Worm (Caenorhabditis elegans) whole organism, young adult: ENCODE measurements around the gene msra-1.

ENCODE experiments used
- D2030.7 ChIP-seq: fragments of 200-800 bp; sonication (Bioruptor generic); IDR thresholded peaks from 2 replicates; pipeline ENCODE4 v1.3.6; 2022; ENCODE audit warnings: missing genetic modification reagents, missing genetic modification characterization, missing compliant biosample characterization
- F22D6.2 ChIP-seq: sonication (generic microtip); optimal IDR thresholded peaks from 2 replicates; lab custom pipeline; 2016; ENCODE audit warnings: mild to moderate bottlenecking, missing genetic modification characterization, missing compliant biosample characterization
- F33H1.4 ChIP-seq: fragments of 200-800 bp; sonication (Bioruptor generic); IDR thresholded peaks from 2 replicates; pipeline ENCODE4 v1.3.6; 2022; ENCODE audit warnings: missing genetic modification reagents, missing genetic modification characterization, missing compliant biosample characterization
- F37B4.10 ChIP-seq: fragments of 200-800 bp; sonication (Bioruptor generic); IDR thresholded peaks from 2 replicates; pipeline ENCODE4 v1.3.6; 2022; ENCODE audit warnings: missing genetic modification characterization, missing compliant biosample characterization
- F49E8.2 ChIP-seq: sonication (generic microtip); optimal IDR thresholded peaks from 3 replicates; lab custom pipeline; 2017; ENCODE audit warnings: missing genetic modification characterization, mild to moderate bottlenecking, missing compliant biosample characterization, antibody characterized with exemption, moderate library complexity; ENCODE audit not compliant: insufficient read depth
- F55B11.4 ChIP-seq: sonication (generic microtip); optimal IDR thresholded peaks from 2 replicates; lab custom pipeline; 2016; ENCODE audit warnings: missing compliant biosample characterization, missing genetic modification characterization, borderline replicate concordance; ENCODE audit not compliant: insufficient read depth
- T07F8.4 ChIP-seq: sonication (generic microtip); optimal IDR thresholded peaks from 2 replicates; lab custom pipeline; 2016; ENCODE audit warnings: mild to moderate bottlenecking, missing genetic modification characterization, moderate library complexity, missing compliant biosample characterization
- Y53F4B.3 ChIP-seq: fragments of 200-800 bp; sonication (Bioruptor generic); IDR thresholded peaks from 2 replicates; pipeline ENCODE4 v1.3.6; 2022; ENCODE audit warnings: missing genetic modification reagents, missing genetic modification characterization, missing compliant biosample characterization
- Y56A3A.18 ChIP-seq: fragments of 200-800 bp; sonication (Bioruptor generic); IDR thresholded peaks from 2 replicates; pipeline ENCODE4 v1.3.6; 2022; ENCODE audit warnings: missing genetic modification reagents, missing genetic modification characterization, missing compliant biosample characterization
- Y79H2A.3 ChIP-seq: fragments of 200-800 bp; sonication (Bioruptor generic); conservative IDR thresholded peaks from 2 replicates; pipeline ENCODE4 v1.3.6; 2022; ENCODE audit warnings: missing genetic modification reagents, missing genetic modification characterization, missing compliant biosample characterization
- Y95B8A.8 ChIP-seq: fragments of 200-800 bp; sonication (Bioruptor generic); IDR thresholded peaks from 2 replicates; pipeline ENCODE4 v1.3.6; 2022; ENCODE audit warnings: missing genetic modification reagents, missing genetic modification characterization, missing compliant biosample characterization
- aptf-2 ChIP-seq: fragments of 200-800 bp; sonication (Bioruptor generic); conservative IDR thresholded peaks from 2 replicates; pipeline ENCODE4 v1.3.6; 2022; ENCODE audit warnings: missing genetic modification reagents, missing genetic modification characterization, missing compliant biosample characterization
- aptf-3 ChIP-seq: fragments of 200-800 bp; sonication (Bioruptor generic); IDR thresholded peaks from 2 replicates; pipeline ENCODE4 v1.3.6; 2022; ENCODE audit warnings: missing genetic modification characterization, missing compliant biosample characterization
- ccch-3 ChIP-seq: fragments of 200-800 bp; sonication (Bioruptor generic); optimal IDR thresholded peaks from 2 replicates; lab custom pipeline; 2018; ENCODE audit warnings: mild to moderate bottlenecking, missing genetic modification characterization, missing compliant biosample characterization
- cebp-1 ChIP-seq, 2 experiments: fragments of 200-800 bp in 1 of 2; sonication (Bioruptor generic) in 1 of 2; sonication (generic microtip) in 1 of 2; IDR thresholded peaks in 1 of 2; optimal IDR thresholded peaks in 1 of 2; 2 replicates each; pipeline versions ENCODE4 v1.3.6 to Lab custom; 2017 to 2022; ENCODE audit warnings: missing compliant biosample characterization in 2 of 2, missing genetic modification characterization in 2 of 2, mild to moderate bottlenecking in 1 of 2, missing genetic modification reagents in 1 of 2, moderate library complexity in 1 of 2
- cebp-2 ChIP-seq: fragments of 200-800 bp; sonication (Bioruptor generic); IDR thresholded peaks from 2 replicates; pipeline ENCODE4 v1.3.6; 2022; ENCODE audit warnings: missing genetic modification characterization, missing compliant biosample characterization
- ceh-100 ChIP-seq: fragments of 200-800 bp; sonication (Bioruptor generic); IDR thresholded peaks from 2 replicates; pipeline ENCODE4 v1.3.6; 2022; ENCODE audit warnings: missing genetic modification reagents, missing genetic modification characterization, missing compliant biosample characterization
- ceh-58 ChIP-seq: fragments of 200-800 bp; sonication (Bioruptor generic); IDR thresholded peaks from 2 replicates; pipeline ENCODE4 v1.3.6; 2022; ENCODE audit warnings: missing genetic modification characterization, missing compliant biosample characterization
- chd-7 ChIP-seq: sonication (generic microtip); optimal IDR thresholded peaks from 2 replicates; lab custom pipeline; 2016; ENCODE audit warnings: mild to moderate bottlenecking, missing genetic modification characterization, moderate library complexity, missing compliant biosample characterization
- dpl-1 ChIP-seq: fragments of 150-350 bp; optimal IDR thresholded peaks from 2 replicates; lab custom pipeline; 2014; ENCODE audit warnings: missing biosample characterization, missing genetic modification reagents, missing genetic modification characterization
- efl-1 ChIP-seq: fragments of 150-350 bp; optimal IDR thresholded peaks from 2 replicates; lab custom pipeline; 2014; ENCODE audit warnings: missing biosample characterization, missing genetic modification reagents, missing genetic modification characterization
- egl-18 ChIP-seq: fragments of 200-800 bp; sonication (Bioruptor generic); IDR thresholded peaks from 2 replicates; pipeline ENCODE4 v1.3.6; 2022; ENCODE audit warnings: missing genetic modification reagents, missing genetic modification characterization, missing compliant biosample characterization
- egl-44 ChIP-seq: fragments of 200-800 bp; sonication (Bioruptor generic); IDR thresholded peaks from 2 replicates; pipeline ENCODE4 v1.3.6; 2022; ENCODE audit warnings: missing genetic modification reagents, missing genetic modification characterization, missing compliant biosample characterization
- ets-4 ChIP-seq: fragments of 200-800 bp; sonication (Bioruptor generic); optimal IDR thresholded peaks from 2 replicates; lab custom pipeline; 2018; ENCODE audit warnings: mild to moderate bottlenecking, missing genetic modification characterization, missing compliant biosample characterization
- fkh-3 ChIP-seq: sonication (generic microtip); optimal IDR thresholded peaks from 2 replicates; lab custom pipeline; 2016; ENCODE audit warnings: mild to moderate bottlenecking, missing genetic modification characterization, missing compliant biosample characterization
- him-1 ChIP-seq: sonication (generic microtip); optimal IDR thresholded peaks from 2 replicates; lab custom pipeline; 2016; ENCODE audit warnings: missing genotype, missing genetic modification reagents, missing genetic modification characterization, missing compliant biosample characterization
- hlh-12 ChIP-seq: sonication (generic microtip); optimal IDR thresholded peaks from 2 replicates; lab custom pipeline; 2016; ENCODE audit warnings: missing genetic modification characterization, missing compliant biosample characterization
- hmg-1.2 ChIP-seq: fragments of 200-800 bp; sonication (Bioruptor generic); IDR thresholded peaks from 2 replicates; pipeline ENCODE4 v1.3.6; 2022; ENCODE audit warnings: missing genetic modification reagents, missing genetic modification characterization, missing compliant biosample characterization
- hrde-1 ChIP-seq: sonication (generic microtip); optimal IDR thresholded peaks from 2 replicates; lab custom pipeline; 2016; ENCODE audit warnings: missing genetic modification characterization, mild to moderate bottlenecking, missing compliant biosample characterization, moderate library complexity, missing genotype, missing genetic modification reagents, borderline replicate concordance
- lin-26 ChIP-seq: fragments of 200-800 bp; sonication (Bioruptor generic); IDR thresholded peaks from 2 replicates; pipeline ENCODE4 v1.3.6; 2022; ENCODE audit warnings: missing genetic modification reagents, missing genetic modification characterization, missing compliant biosample characterization
- lin-40 ChIP-seq: sonication (generic microtip); optimal IDR thresholded peaks from 2 replicates; lab custom pipeline; 2016; ENCODE audit warnings: missing genetic modification characterization, mild to moderate bottlenecking, missing compliant biosample characterization, missing genotype, missing genetic modification reagents
- lsl-1 ChIP-seq: fragments of 200-800 bp; sonication (Bioruptor generic); optimal IDR thresholded peaks from 2 replicates; lab custom pipeline; 2018; ENCODE audit warnings: mild to moderate bottlenecking, missing genetic modification characterization, moderate library complexity, missing compliant biosample characterization
- madf-3 ChIP-seq: fragments of 200-800 bp; sonication (Bioruptor generic); IDR thresholded peaks from 2 replicates; pipeline ENCODE4 v1.3.6; 2022; ENCODE audit warnings: missing genetic modification reagents, missing genetic modification characterization, missing compliant biosample characterization
- mel-28 ChIP-seq: sonication (generic microtip); optimal IDR thresholded peaks from 2 replicates; lab custom pipeline; 2016; ENCODE audit warnings: borderline replicate concordance, mild to moderate bottlenecking, missing genetic modification characterization, missing compliant biosample characterization
- nfya-1 ChIP-seq: sonication (generic microtip); optimal IDR thresholded peaks from 2 replicates; lab custom pipeline; 2017; ENCODE audit warnings: antibody characterized with exemption, missing compliant biosample characterization, missing genetic modification characterization, borderline replicate concordance; ENCODE audit not compliant: insufficient read depth
- nhr-179 ChIP-seq: sonication (generic microtip); optimal IDR thresholded peaks from 2 replicates; lab custom pipeline; 2016; ENCODE audit warnings: mild to moderate bottlenecking, missing genetic modification characterization, missing compliant biosample characterization
- nhr-80 ChIP-seq: sonication (generic microtip); optimal IDR thresholded peaks from 2 replicates; lab custom pipeline; 2016; ENCODE audit warnings: missing genetic modification characterization, missing compliant biosample characterization
- nhr-90 ChIP-seq: sonication (generic microtip); optimal IDR thresholded peaks from 2 replicates; lab custom pipeline; 2016; ENCODE audit warnings: missing genotype, mild to moderate bottlenecking, missing genetic modification characterization, missing compliant biosample characterization
- pbrm-1 ChIP-seq: fragments of 200-800 bp; sonication (Bioruptor generic); IDR thresholded peaks from 2 replicates; pipeline ENCODE4 v1.3.6; 2022; ENCODE audit warnings: missing genetic modification reagents, missing genetic modification characterization, missing compliant biosample characterization
- snpc-1.1 ChIP-seq: sonication (generic microtip); optimal IDR thresholded peaks from 2 replicates; lab custom pipeline; 2017; ENCODE audit warnings: missing genetic modification characterization, mild to moderate bottlenecking, missing compliant biosample characterization, antibody characterized with exemption, moderate library complexity, missing genotype, missing genetic modification reagents; ENCODE audit not compliant: insufficient read depth
- snpc-3.4 ChIP-seq: sonication (generic microtip); optimal IDR thresholded peaks from 2 replicates; lab custom pipeline; 2017; ENCODE audit warnings: missing genetic modification characterization, mild to moderate bottlenecking, missing compliant biosample characterization, antibody characterized with exemption, moderate library complexity, missing genotype, missing genetic modification reagents
- tbp1 ChIP-seq: fragments of 200-800 bp; sonication (Bioruptor generic); optimal IDR thresholded peaks from 2 replicates; lab custom pipeline; 2018; ENCODE audit warnings: mild to moderate bottlenecking, missing genetic modification characterization, missing compliant biosample characterization
- tbx-9 ChIP-seq: sonication (generic microtip); optimal IDR thresholded peaks from 2 replicates; lab custom pipeline; 2016; ENCODE audit warnings: borderline replicate concordance, missing genetic modification characterization, inconsistent platforms, missing compliant biosample characterization
- unc-130 ChIP-seq: sonication (generic microtip); optimal IDR thresholded peaks from 2 replicates; lab custom pipeline; 2016; ENCODE audit warnings: missing genetic modification reagents, missing genetic modification characterization, missing compliant biosample characterization
- zfh-2 ChIP-seq: fragments of 200-800 bp; sonication (Bioruptor generic); conservative IDR thresholded peaks from 2 replicates; pipeline ENCODE4 v1.3.6; 2022; ENCODE audit warnings: missing genetic modification reagents, missing genetic modification characterization, missing compliant biosample characterization
- ztf-18 ChIP-seq: sonication (generic microtip); optimal IDR thresholded peaks from 2 replicates; lab custom pipeline; 2016; ENCODE audit warnings: missing genotype, mild to moderate bottlenecking, missing genetic modification characterization, missing compliant biosample characterization
- ztf-26 ChIP-seq: sonication (generic microtip); optimal IDR thresholded peaks from 2 replicates; lab custom pipeline; 2017; ENCODE audit warnings: missing genetic modification characterization, missing compliant biosample characterization
- ztf-3 ChIP-seq: fragments of 200-800 bp; sonication (Bioruptor generic); optimal IDR thresholded peaks from 2 replicates; lab custom pipeline; 2018; ENCODE audit warnings: mild to moderate bottlenecking, missing genetic modification characterization, missing compliant biosample characterization

Gene msra-1

DNA sequence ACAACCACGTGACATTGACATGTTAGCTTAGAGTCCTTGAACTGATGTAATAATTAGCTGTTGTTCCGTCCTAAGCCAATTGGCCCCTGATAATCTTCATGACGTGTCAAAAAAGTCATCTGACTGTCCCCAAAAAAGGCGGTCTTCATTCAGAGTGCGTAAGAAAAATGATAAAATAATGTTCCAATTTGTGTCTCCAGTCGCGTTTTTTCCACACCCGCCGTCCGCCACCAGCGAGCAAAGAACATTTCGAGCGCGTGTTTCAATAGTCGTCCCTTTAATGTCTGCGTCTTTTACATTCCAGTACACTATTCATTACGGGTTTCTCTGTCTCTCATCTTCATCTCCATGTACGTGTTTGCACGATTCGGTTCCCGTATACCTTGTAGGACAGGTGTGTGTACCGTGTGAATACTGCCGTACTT lies 26.4 kb downstream of the msra-1 start (continued):
- TF ChIP-seq hrde-1 (tag; lab: Kevin White, UChicago): no peak
- no peak for TF ChIP-seq ztf-18 (tag; lab: Kevin White, UChicago)
- no peak for TF ChIP-seq ztf-3
- peak; percentile 96 for TF ChIP-seq nhr-80
- peak; percentile 70 for TF ChIP-seq nhr-90 (tag; lab: Kevin White, UChicago)
- no peak for TF ChIP-seq ceh-58 (GFP tag; lab: Robert Waterston, UW)
- TF ChIP-seq hlh-12 (tag; lab: Kevin White, UChicago): no peak
- TF ChIP-seq Y53F4B.3 (GFP tag; lab: Robert Waterston, UW): no peak
- TF ChIP-seq Y79H2A.3 (GFP tag; lab: Robert Waterston, UW): no peak
- no peak for TF ChIP-seq mel-28 (tag; lab: Kevin White, UChicago)
- no peak for TF ChIP-seq him-1 (tag; lab: Kevin White, UChicago)
- TF ChIP-seq lsl-1 (GFP tag; lab: Kevin White, UChicago): no peak
- no peak for TF ChIP-seq cebp-2
- no peak for TF ChIP-seq Y95B8A.8 (GFP tag; lab: Robert Waterston, UW)
- TF ChIP-seq ceh-100: no peak
- peak; percentile 86 for TF ChIP-seq F22D6.2 (tag; lab: Kevin White, UChicago)
- TF ChIP-seq chd-7 (tag; lab: Kevin White, UChicago): peak; percentile 82
- TF ChIP-seq ccch-3: no peak
- TF ChIP-seq snpc-1.1 (tag; lab: Kevin White, UChicago): no peak
- TF ChIP-seq pbrm-1: peak; percentile 49; the same call in 1 of the 2 replicates
- peak; percentile 95 for TF ChIP-seq ztf-26 (tag; lab: Kevin White, UChicago)
- TF ChIP-seq zfh-2 (GFP tag; lab: Robert Waterston, UW): no peak
- peak; percentile 68; the same call in 1 of the 2 replicates for TF ChIP-seq lin-26 (GFP tag; lab: Robert Waterston, UW)
- TF ChIP-seq T07F8.4 (tag; lab: Kevin White, UChicago): no peak
- peak; percentile 27 for TF ChIP-seq tbp1 (GFP tag; lab: Kevin White, UChicago)
- peak; percentile 87 for TF ChIP-seq lin-40 (tag; lab: Kevin White, UChicago)
- no peak for TF ChIP-seq nfya-1 (tag; lab: Kevin White, UChicago)
- TF ChIP-seq egl-18 (GFP tag; lab: Robert Waterston, UW): no peak
- no peak for TF ChIP-seq dpl-1 (GFP tag; lab: Kevin White, UChicago)
- TF ChIP-seq tbx-9 (tag; lab: Kevin White, UChicago): no peak
- no peak for TF ChIP-seq F33H1.4 (GFP tag; lab: Robert Waterston, UW)
- TF ChIP-seq aptf-3 (GFP tag; lab: Robert Waterston, UW): no peak
- peak; percentile 8 for TF ChIP-seq ets-4
- peak; percentile 44; the same call in 1 of the 2 replicates for TF ChIP-seq cebp-1 (GFP tag; IDR thresholded peaks at IDR 0.05; lab: Robert Waterston, UW)
- TF ChIP-seq cebp-1 (tag; optimal IDR thresholded peaks at IDR 0.05; lab: Kevin White, UChicago): no peak
- 0 out of 2 replicates have a peak, but pooled peaks have one; percentile 10 for TF ChIP-seq aptf-2 (GFP tag; lab: Robert Waterston, UW)
- TF ChIP-seq snpc-3.4: no peak
- no peak for TF ChIP-seq nhr-179 (tag; lab: Kevin White, UChicago)
- no peak for TF ChIP-seq F55B11.4 (tag; lab: Kevin White, UChicago)
- no peak for TF ChIP-seq F37B4.10 (GFP tag; lab: Robert Waterston, UW)
- peak; percentile 91 for TF ChIP-seq hmg-1.2 (GFP tag; lab: Robert Waterston, UW)
- no peak for TF ChIP-seq F49E8.2 (tag; lab: Kevin White, UChicago)
- TF ChIP-seq efl-1 (GFP tag; lab: Kevin White, UChicago): no peak
- no peak for TF ChIP-seq fkh-3 (tag; lab: Kevin White, UChicago)
- no peak for TF ChIP-seq D2030.7 (GFP tag; lab: Robert Waterston, UW)
- TF ChIP-seq Y56A3A.18 (GFP tag; lab: Robert Waterston, UW): no peak
- no peak for TF ChIP-seq unc-130
- no peak for TF ChIP-seq egl-44
- TF ChIP-seq madf-3 (GFP tag; lab: Robert Waterston, UW): no peak
